Fruit fly (Drosophila melanogaster): ENCODE measurements around the gene CG4995.

The CG4995 gene

dm6 chr2L:10339212-10339721, 17.0 kb downstream of the CG4995 start, which contains the start of gene SamDC (continued):
- TF ChIP-seq CG3838 (GFP tag; optimal IDR thresholded peaks at IDR 0.05) (no peak), Rfx (GFP tag; IDR thresholded peaks at IDR 0.05) (peak; percentile 69), Ets97D (GFP tag; optimal IDR thresholded peaks at IDR 0.05) (peak; percentile 42), CG18764 (GFP tag; optimal IDR thresholded peaks at IDR 0.05) (peak; percentile 5), HHEX (GFP tag; optimal IDR thresholded peaks at IDR 0.05) (peak; percentile 48), CG13624 (GFP tag; optimal IDR thresholded peaks at IDR 0.05) (peak; percentile 7), CG17829 (tag; optimal IDR thresholded peaks at IDR 0.05) (peak; percentile 37), CG8290 (GFP tag; optimal IDR thresholded peaks at IDR 0.05) (peak; percentile 80), CG8290 (tag; optimal IDR thresholded peaks at IDR 0.05) (peak; percentile 1 to 79), seq (GFP tag; IDR thresholded peaks at IDR 0.05) (no peak), CG12942 (GFP tag; optimal IDR thresholded peaks at IDR 0.05) (peak; percentile 4), CG33213 (GFP tag; optimal IDR thresholded peaks at IDR 0.05) (peak; percentile 34), CG1529 (GFP tag; optimal IDR thresholded peaks at IDR 0.05) (no peak), fd96Cb (tag; optimal IDR thresholded peaks at IDR 0.05) (peak; percentile 26), CG7745 (tag; optimal IDR thresholded peaks at IDR 0.05) (peak; percentile 54), ara (GFP tag; IDR thresholded peaks at IDR 0.05) (peak; percentile 58; the same call in 1 of the 2 replicates), gro (GFP tag; optimal IDR thresholded peaks at IDR 0.05) (peak; percentile 52), ssp (GFP tag; IDR thresholded peaks at IDR 0.05) (peak; percentile 98), CG11695 (GFP tag; IDR thresholded peaks at IDR 0.05) (0 out of 3 replicates have a peak, but pooled peaks have one; percentile 39), ind (GFP tag; optimal IDR thresholded peaks at IDR 0.05) (peak; percentile 25), sd (tag; optimal IDR thresholded peaks at IDR 0.05) (peak; percentile 27), HLH54F (GFP tag; optimal IDR thresholded peaks at IDR 0.05) (peak; percentile 23), CG7987 (GFP tag; optimal IDR thresholded peaks at IDR 0.05) (peak; percentile 21), CG6683 (GFP tag; optimal IDR thresholded peaks at IDR 0.05) (no peak), Dad (GFP tag; optimal IDR thresholded peaks at IDR 0.05) (peak; percentile 5), CG4707 (GFP tag; optimal IDR thresholded peaks at IDR 0.05) (peak; percentile 8), z (GFP tag; IDR thresholded peaks at IDR 0.05) (no peak), chinmo (GFP tag; IDR thresholded peaks at IDR 0.05; ENCODE audit: partially characterized antibody) (peak; percentile 90; the same call in 3 of the 4 replicates), caup (GFP tag; optimal IDR thresholded peaks at IDR 0.05; ENCODE audit: severe bottlenecking) (peak; percentile 45), HLH3B (GFP tag; IDR thresholded peaks at IDR 0.05) (peak; percentile 52; the same call in 1 of the 2 replicates), dmrt11E (tag; optimal IDR thresholded peaks at IDR 0.05) (peak; percentile 38), NFAT (GFP tag; IDR thresholded peaks at IDR 0.05) (peak; percentile 71; the same call in 1 of the 2 replicates), Myb (GFP tag; optimal IDR thresholded peaks at IDR 0.05) (peak; percentile 5), CrebB (tag; optimal IDR thresholded peaks at IDR 0.05) (peak; percentile 18), NC2α (GFP tag; optimal IDR thresholded peaks at IDR 0.05) (peak; percentile 26), CG34376 (GFP tag; optimal IDR thresholded peaks at IDR 0.05) (peak; percentile 71), ab (GFP tag; optimal IDR thresholded peaks at IDR 0.05) (no peak), insv (GFP tag; optimal IDR thresholded peaks at IDR 0.05) (peak in 1 of 2 experiments; percentile 31), Eip74EF (GFP tag; optimal IDR thresholded peaks at IDR 0.05) (peak in 1 of 2 experiments; percentile 94), Adf1 (GFP tag; IDR thresholded peaks at IDR 0.05) (peak; percentile 27; the same call in 1 of the 2 replicates), CG10654 (GFP tag; optimal IDR thresholded peaks at IDR 0.05) (peak; percentile 14), CG6765 (GFP tag; optimal IDR thresholded peaks at IDR 0.05) (peak; percentile 31), CG10267 (tag; optimal IDR thresholded peaks at IDR 0.05) (peak; percentile 58), Optix (GFP tag; IDR thresholded peaks at IDR 0.05) (no peak), NK7.1 (GFP tag; optimal IDR thresholded peaks at IDR 0.05) (peak; percentile 27), CG10959 (GFP tag; IDR thresholded peaks at IDR 0.05) (no peak), CG7556 (GFP tag; optimal IDR thresholded peaks at IDR 0.05) (peak; percentile 21), fd64A (GFP tag; optimal IDR thresholded peaks at IDR 0.05) (no peak), Gug (GFP tag; IDR thresholded peaks at IDR 0.05) (no peak), al (GFP tag; IDR thresholded peaks at IDR 0.05) (0 out of 2 replicates have a peak, but pooled peaks have one; percentile 21), mam (GFP tag; optimal IDR thresholded peaks at IDR 0.05) (peak; percentile 54)
